Worm (Caenorhabditis elegans): ENCODE measurements around the gene ptr-25.

DNA sequence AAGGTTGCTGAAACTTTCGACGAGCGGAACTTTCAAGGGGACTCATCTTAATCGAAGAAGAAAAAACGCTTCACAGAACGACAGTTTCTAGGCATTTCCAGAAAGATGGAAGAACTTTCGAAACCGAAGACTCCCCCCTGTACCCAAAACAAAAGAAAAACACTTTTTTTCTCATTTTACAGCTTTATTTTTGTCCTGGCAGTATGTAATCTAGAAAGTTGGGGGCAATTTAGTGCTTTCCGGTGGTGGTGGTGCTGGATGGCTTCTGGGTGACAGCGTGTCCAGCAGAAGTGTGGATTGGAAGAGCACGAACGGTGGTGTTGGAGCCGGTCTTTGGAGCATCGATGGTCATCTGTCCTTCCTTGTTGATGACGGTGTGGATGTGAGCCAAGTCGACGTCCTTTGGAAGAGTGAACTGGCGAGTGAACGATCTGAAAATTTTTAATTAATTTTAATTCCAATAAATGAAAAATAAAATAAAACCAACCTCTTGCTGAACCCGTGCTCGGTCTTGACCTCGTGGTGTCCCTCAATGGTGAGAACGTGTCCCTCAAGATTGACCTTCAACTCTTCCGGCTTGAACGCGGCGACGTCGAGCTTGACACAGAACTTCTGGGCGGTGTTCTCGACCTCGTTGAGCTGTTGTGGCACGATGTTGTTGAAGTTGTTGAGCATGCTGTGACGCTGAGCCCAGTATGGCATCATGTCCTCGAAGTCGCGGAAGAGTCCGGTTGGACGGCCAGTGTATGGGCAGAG lies 18.2 kb downstream of the ptr-25 start:
- TF ChIP-seq nhr-11 (tag; optimal IDR thresholded peaks at IDR 0.05) (no peak), snpc-4 (tag; optimal IDR thresholded peaks at IDR 0.05) (no peak), sem-4 (tag; optimal IDR thresholded peaks at IDR 0.05) (no peak)

Data from whole organism, L2 larva.